Worm (Caenorhabditis elegans) whole organism, young adult: ENCODE results near the gene F53H2.1.

ENCODE experiments used
- B0261.1 ChIP-seq: sonication (generic microtip); optimal IDR thresholded peaks from 2 replicates; lab custom pipeline; 2016; ENCODE audit warnings: mild to moderate bottlenecking, missing genetic modification characterization, moderate library complexity, missing compliant biosample characterization
- B0336.3 ChIP-seq: fragments of 200-800 bp; sonication (Bioruptor generic); IDR thresholded peaks from 2 replicates; pipeline ENCODE4 v1.3.6; 2022; ENCODE audit warnings: missing genetic modification characterization, missing compliant biosample characterization
- F23B12.7 ChIP-seq: sonication (generic microtip); optimal IDR thresholded peaks from 2 replicates; lab custom pipeline; 2017; ENCODE audit warnings: missing genetic modification characterization, mild to moderate bottlenecking, missing compliant biosample characterization, antibody characterized with exemption, moderate library complexity; ENCODE audit not compliant: insufficient read depth
- F33H1.4 ChIP-seq: fragments of 200-800 bp; sonication (Bioruptor generic); IDR thresholded peaks from 2 replicates; pipeline ENCODE4 v1.3.6; 2022; ENCODE audit warnings: missing genetic modification reagents, missing genetic modification characterization, missing compliant biosample characterization
- F39B2.1 ChIP-seq: fragments of 200-800 bp; sonication (Bioruptor generic); IDR thresholded peaks from 2 replicates; pipeline ENCODE4 v1.3.6; 2022; ENCODE audit warnings: missing genetic modification reagents, missing genetic modification characterization, missing compliant biosample characterization
- F52B5.7 ChIP-seq: sonication (generic microtip); optimal IDR thresholded peaks from 2 replicates; lab custom pipeline; 2016; ENCODE audit warnings: mild to moderate bottlenecking, missing genetic modification characterization, missing compliant biosample characterization
- K11D2.4 ChIP-seq: fragments of 200-800 bp; sonication (Bioruptor generic); IDR thresholded peaks from 2 replicates; pipeline ENCODE4 v1.3.6; 2022; ENCODE audit warnings: missing genetic modification reagents, missing genetic modification characterization, missing compliant biosample characterization
- K12H6.12 ChIP-seq: fragments of 200-800 bp; sonication (Bioruptor generic); optimal IDR thresholded peaks from 2 replicates; lab custom pipeline; 2018; ENCODE audit warnings: mild to moderate bottlenecking, missing genetic modification characterization, missing compliant biosample characterization
- T07F8.4 ChIP-seq: sonication (generic microtip); optimal IDR thresholded peaks from 2 replicates; lab custom pipeline; 2016; ENCODE audit warnings: mild to moderate bottlenecking, missing genetic modification characterization, moderate library complexity, missing compliant biosample characterization
- T26A5.8 ChIP-seq: sonication (generic microtip); optimal IDR thresholded peaks from 2 replicates; lab custom pipeline; 2016; ENCODE audit warnings: missing genetic modification characterization, missing compliant biosample characterization
- Y56A3A.18 ChIP-seq: fragments of 200-800 bp; sonication (Bioruptor generic); IDR thresholded peaks from 2 replicates; pipeline ENCODE4 v1.3.6; 2022; ENCODE audit warnings: missing genetic modification reagents, missing genetic modification characterization, missing compliant biosample characterization
- Y67H2A.10 ChIP-seq: fragments of 200-800 bp; sonication (Bioruptor generic); conservative IDR thresholded peaks from 2 replicates; pipeline ENCODE4 v1.3.6; 2022; ENCODE audit warnings: missing genetic modification reagents, missing genetic modification characterization, missing compliant biosample characterization
- akir-1 ChIP-seq: fragments of 200-800 bp; sonication (Bioruptor generic); optimal IDR thresholded peaks from 2 replicates; lab custom pipeline; 2018; ENCODE audit warnings: mild to moderate bottlenecking, missing genetic modification characterization, moderate library complexity, missing compliant biosample characterization
- ama-1 ChIP-seq, 3 experiments: fragments of 150-350 bp in 1 of 3; sonication (generic microtip) in 2 of 3; optimal IDR thresholded peaks; 2 replicates each; lab custom pipeline; 2014 to 2018; ENCODE audit warnings: missing biosample characterization in 2 of 3, missing genetic modification characterization in 2 of 3, missing genetic modification reagents in 2 of 3
- aptf-2 ChIP-seq: fragments of 200-800 bp; sonication (Bioruptor generic); conservative IDR thresholded peaks from 2 replicates; pipeline ENCODE4 v1.3.6; 2022; ENCODE audit warnings: missing genetic modification reagents, missing genetic modification characterization, missing compliant biosample characterization
- aptf-3 ChIP-seq: fragments of 200-800 bp; sonication (Bioruptor generic); IDR thresholded peaks from 2 replicates; pipeline ENCODE4 v1.3.6; 2022; ENCODE audit warnings: missing genetic modification characterization, missing compliant biosample characterization
- atf-7 ChIP-seq: sonication (generic microtip); optimal IDR thresholded peaks from 2 replicates; lab custom pipeline; 2017; ENCODE audit warnings: mild to moderate bottlenecking, missing genetic modification characterization, missing compliant biosample characterization
- athp-1 ChIP-seq: sonication (generic microtip); optimal IDR thresholded peaks from 2 replicates; lab custom pipeline; 2017; ENCODE audit warnings: mild to moderate bottlenecking, missing genetic modification characterization, missing compliant biosample characterization
- die-1 ChIP-seq: sonication (generic microtip); optimal IDR thresholded peaks from 2 replicates; lab custom pipeline; 2016; ENCODE audit warnings: missing genotype, mild to moderate bottlenecking, missing genetic modification characterization, missing compliant biosample characterization
- dox-1 ChIP-seq: fragments of 200-800 bp; sonication (Bioruptor generic); IDR thresholded peaks from 2 replicates; pipeline ENCODE4 v1.3.6; 2022; ENCODE audit warnings: missing genetic modification reagents, missing genetic modification characterization, missing compliant biosample characterization
- dpff-1 ChIP-seq: sonication (generic microtip); optimal IDR thresholded peaks from 2 replicates; lab custom pipeline; 2017; ENCODE audit warnings: mild to moderate bottlenecking, missing genetic modification characterization, missing compliant biosample characterization
- hmg-1.2 ChIP-seq: fragments of 200-800 bp; sonication (Bioruptor generic); IDR thresholded peaks from 2 replicates; pipeline ENCODE4 v1.3.6; 2022; ENCODE audit warnings: missing genetic modification reagents, missing genetic modification characterization, missing compliant biosample characterization
- hmg-20 ChIP-seq: fragments of 200-800 bp; sonication (Bioruptor generic); IDR thresholded peaks from 2 replicates; pipeline ENCODE4 v1.3.6; 2022; ENCODE audit warnings: missing genetic modification reagents, missing genetic modification characterization, missing compliant biosample characterization
- lag-1 ChIP-seq: fragments of 200-800 bp; sonication (Bioruptor generic); IDR thresholded peaks from 2 replicates; pipeline ENCODE4 v1.3.6; 2022; ENCODE audit warnings: missing genetic modification reagents, missing genetic modification characterization, missing compliant biosample characterization
- let-607 ChIP-seq, 2 experiments: fragments of 200-800 bp in 1 of 2; sonication (Bioruptor generic) in 1 of 2; sonication (generic microtip) in 1 of 2; optimal IDR thresholded peaks; 2 replicates each; lab custom pipeline; 2016 to 2018; ENCODE audit warnings: mild to moderate bottlenecking in 2 of 2, missing compliant biosample characterization in 2 of 2, missing genetic modification characterization in 2 of 2, moderate library complexity in 2 of 2, missing genotype in 1 of 2
- lin-26 ChIP-seq: fragments of 200-800 bp; sonication (Bioruptor generic); IDR thresholded peaks from 2 replicates; pipeline ENCODE4 v1.3.6; 2022; ENCODE audit warnings: missing genetic modification reagents, missing genetic modification characterization, missing compliant biosample characterization
- lin-40 ChIP-seq: sonication (generic microtip); optimal IDR thresholded peaks from 2 replicates; lab custom pipeline; 2016; ENCODE audit warnings: missing genetic modification characterization, mild to moderate bottlenecking, missing compliant biosample characterization, missing genotype, missing genetic modification reagents
- lsl-1 ChIP-seq: fragments of 200-800 bp; sonication (Bioruptor generic); optimal IDR thresholded peaks from 2 replicates; lab custom pipeline; 2018; ENCODE audit warnings: mild to moderate bottlenecking, missing genetic modification characterization, moderate library complexity, missing compliant biosample characterization
- lsy-27 ChIP-seq: sonication (generic microtip); optimal IDR thresholded peaks from 2 replicates; lab custom pipeline; 2017; ENCODE audit warnings: missing genetic modification characterization, mild to moderate bottlenecking, missing compliant biosample characterization, antibody characterized with exemption, missing genotype, borderline replicate concordance; ENCODE audit not compliant: insufficient read depth
- madf-3 ChIP-seq: fragments of 200-800 bp; sonication (Bioruptor generic); IDR thresholded peaks from 2 replicates; pipeline ENCODE4 v1.3.6; 2022; ENCODE audit warnings: missing genetic modification reagents, missing genetic modification characterization, missing compliant biosample characterization
- madf-6 ChIP-seq: fragments of 200-800 bp; sonication (Bioruptor generic); IDR thresholded peaks from 2 replicates; pipeline ENCODE4 v1.3.6; 2022; ENCODE audit warnings: missing genetic modification reagents, missing genetic modification characterization, missing compliant biosample characterization
- mcd-1 ChIP-seq: fragments of 200-800 bp; sonication (Bioruptor generic); IDR thresholded peaks from 2 replicates; pipeline ENCODE4 v1.3.6; 2022; ENCODE audit warnings: missing genetic modification reagents, missing genetic modification characterization, missing compliant biosample characterization
- mes-4 ChIP-seq: sonication (generic microtip); optimal IDR thresholded peaks from 2 replicates; lab custom pipeline; 2016; ENCODE audit warnings: missing genotype, missing genetic modification characterization, missing compliant biosample characterization
- nfya-1 ChIP-seq: sonication (generic microtip); optimal IDR thresholded peaks from 2 replicates; lab custom pipeline; 2017; ENCODE audit warnings: antibody characterized with exemption, missing compliant biosample characterization, missing genetic modification characterization, borderline replicate concordance; ENCODE audit not compliant: insufficient read depth
- nhr-120 ChIP-seq: fragments of 200-800 bp; sonication (Bioruptor generic); IDR thresholded peaks from 2 replicates; pipeline ENCODE4 v1.3.6; 2022; ENCODE audit warnings: missing genetic modification characterization, missing compliant biosample characterization
- nhr-90 ChIP-seq: sonication (generic microtip); optimal IDR thresholded peaks from 2 replicates; lab custom pipeline; 2016; ENCODE audit warnings: missing genotype, mild to moderate bottlenecking, missing genetic modification characterization, missing compliant biosample characterization
- rcor-1 ChIP-seq: fragments of 200-800 bp; sonication (Bioruptor generic); IDR thresholded peaks from 2 replicates; pipeline ENCODE4 v1.3.6; 2022; ENCODE audit warnings: missing genetic modification reagents, missing genetic modification characterization, missing compliant biosample characterization
- snpc-4 ChIP-seq, 5 experiments: fragments of 150-350 bp in 1 of 5; sonication (generic microtip) in 4 of 5; optimal IDR thresholded peaks; 2 replicates each; lab custom pipeline; 2014 to 2018; ENCODE audit warnings: missing genetic modification characterization in 5 of 5, missing biosample characterization in 3 of 5, antibody characterized with exemption in 2 of 5, mild to moderate bottlenecking in 2 of 5, missing compliant biosample characterization in 2 of 5, missing genotype in 2 of 5, moderate library complexity in 2 of 5, missing genetic modification reagents in 1 of 5
- xnd-1 ChIP-seq: sonication (generic microtip); optimal IDR thresholded peaks from 2 replicates; lab custom pipeline; 2016; ENCODE audit warnings: missing genotype, missing genetic modification reagents, missing genetic modification characterization, missing compliant biosample characterization
- ztf-18 ChIP-seq: sonication (generic microtip); optimal IDR thresholded peaks from 2 replicates; lab custom pipeline; 2016; ENCODE audit warnings: missing genotype, mild to moderate bottlenecking, missing genetic modification characterization, missing compliant biosample characterization
- ztf-22 ChIP-seq: fragments of 200-800 bp; sonication (Bioruptor generic); optimal IDR thresholded peaks from 2 replicates; lab custom pipeline; 2018; ENCODE audit warnings: mild to moderate bottlenecking, missing genetic modification characterization, moderate library complexity, missing compliant biosample characterization
- ztf-3 ChIP-seq: fragments of 200-800 bp; sonication (Bioruptor generic); optimal IDR thresholded peaks from 2 replicates; lab custom pipeline; 2018; ENCODE audit warnings: mild to moderate bottlenecking, missing genetic modification characterization, missing compliant biosample characterization
- ztf-6 ChIP-seq: fragments of 200-800 bp; sonication (Bioruptor generic); IDR thresholded peaks from 2 replicates; pipeline ENCODE4 v1.3.6; 2022; ENCODE audit warnings: missing genetic modification reagents, missing genetic modification characterization, missing compliant biosample characterization

Gene F53H2.1

ce11 chrV:20380320-20380719 is 7.2 kb upstream of the F53H2.1 start, which contains the start of gene K02E2.6:
Gene K02E2.6, plus strand, starts transcription at chrV:20380561.
- TF ChIP-seq mcd-1 (GFP tag; lab: Robert Waterston, UW), result no peak
- TF ChIP-seq dox-1 (GFP tag; lab: Robert Waterston, UW), result no peak
- no peak for TF ChIP-seq ztf-18 (tag; lab: Kevin White, UChicago)
- TF ChIP-seq ama-1 (optimal IDR thresholded peaks at IDR 0.05; lab: Kevin White, UChicago), result no peak
- no peak for TF ChIP-seq ama-1 (GFP tag; optimal IDR thresholded peaks at IDR 0.05; lab: Kevin White, UChicago)
- no peak for TF ChIP-seq F39B2.1 (GFP tag; lab: Robert Waterston, UW)
- no peak for TF ChIP-seq dpff-1 (tag; lab: Kevin White, UChicago)
- TF ChIP-seq atf-7, result no peak
- no peak for TF ChIP-seq athp-1
- TF ChIP-seq ztf-22, result no peak
- no peak for TF ChIP-seq Y56A3A.18
- TF ChIP-seq nhr-90 (tag; lab: Kevin White, UChicago), result no peak
- no peak for TF ChIP-seq nhr-120 (GFP tag; lab: Robert Waterston, UW)
- TF ChIP-seq madf-6 (GFP tag; lab: Robert Waterston, UW), result no peak
- TF ChIP-seq mes-4 (tag; lab: Kevin White, UChicago), result no peak
- TF ChIP-seq lin-26, result no peak
- TF ChIP-seq T26A5.8 (tag; lab: Kevin White, UChicago), result no peak

- TF ChIP-seq B0336.3 (GFP tag; lab: Robert Waterston, UW) (no peak), lsl-1 (GFP tag; lab: Kevin White, UChicago) (no peak), rcor-1 (no peak), K12H6.12 (tag; lab: Kevin White, UChicago) (peak; percentile 40), lin-40 (tag; lab: Kevin White, UChicago) (peak; percentile 19), B0261.1 (tag; lab: Kevin White, UChicago) (no peak), let-607 (tag; optimal IDR thresholded peaks at IDR 0.05; lab: Kevin White, UChicago) (peak in 1 of 2 experiments; percentile 63), hmg-1.2 (GFP tag; lab: Robert Waterston, UW) (peak; percentile 87; the same call in 1 of the 2 replicates), ztf-3 (GFP tag; lab: Kevin White, UChicago) (no peak), dpff-1 (tag; lab: Kevin White, UChicago) (no peak)
Measured at ce11 chrV:20383065-20383609, 4.4 kb upstream of the F53H2.1 start, which contains the start of gene K02E2.11. Gene K02E2.11, plus strand, starts transcription at chrV:20383315.

ce11 chrV:20386942-20387341 is 573 bp upstream of the F53H2.1 start, which contains the start of gene K02E2.7:
Gene K02E2.7, minus strand, starts transcription at chrV:20387042.
- no peak for TF ChIP-seq F23B12.7
- TF ChIP-seq akir-1, result no peak
- no peak for TF ChIP-seq madf-3 (GFP tag; lab: Robert Waterston, UW)
- no peak for TF ChIP-seq Y67H2A.10
- TF ChIP-seq T07F8.4 (tag; lab: Kevin White, UChicago), result no peak
- TF ChIP-seq T26A5.8 (tag; lab: Kevin White, UChicago), result no peak
- no peak for TF ChIP-seq aptf-2
- no peak for TF ChIP-seq lsy-27 (tag; lab: Kevin White, UChicago)
- TF ChIP-seq lag-1 (GFP tag; lab: Robert Waterston, UW), result no peak
- TF ChIP-seq ztf-6 (GFP tag; lab: Robert Waterston, UW), result no peak
- no peak for TF ChIP-seq aptf-3 (GFP tag; lab: Robert Waterston, UW)
- no peak for TF ChIP-seq snpc-4 (GFP tag; optimal IDR thresholded peaks at IDR 0.05; lab: Kevin White, UChicago)
- TF ChIP-seq snpc-4 (tag; optimal IDR thresholded peaks at IDR 0.05; lab: Kevin White, UChicago), result no peak
- TF ChIP-seq mes-4 (tag; lab: Kevin White, UChicago), result no peak
- no peak for TF ChIP-seq hmg-20 (GFP tag; lab: Robert Waterston, UW)
- TF ChIP-seq K11D2.4, result no peak
- TF ChIP-seq die-1 (tag; lab: Kevin White, UChicago), result no peak
- no peak for TF ChIP-seq xnd-1 (tag; lab: Kevin White, UChicago)
- TF ChIP-seq F52B5.7, result no peak
- no peak for TF ChIP-seq F33H1.4
- TF ChIP-seq nfya-1, result no peak
- TF ChIP-seq, all 124 proteins: peak for 0
